Worm (Caenorhabditis elegans) whole organism, midembryonic: ENCODE measurements around the gene srm-6.

Source experiments
- flt-1 ChIP-seq: fragments of 200-800 bp; sonication (Bioruptor generic); IDR thresholded peaks from 2 replicates; pipeline ENCODE4 v1.3.6; 2022; ENCODE audit warnings: missing genetic modification characterization, missing compliant biosample characterization
- med-1 ChIP-seq: sonication (generic microtip); optimal IDR thresholded peaks from 2 replicates; lab custom pipeline; 2017; ENCODE audit warnings: missing genetic modification characterization, mild to moderate bottlenecking, missing compliant biosample characterization, antibody characterized with exemption, missing genetic modification reagents; ENCODE audit not compliant: insufficient read depth

DNA sequence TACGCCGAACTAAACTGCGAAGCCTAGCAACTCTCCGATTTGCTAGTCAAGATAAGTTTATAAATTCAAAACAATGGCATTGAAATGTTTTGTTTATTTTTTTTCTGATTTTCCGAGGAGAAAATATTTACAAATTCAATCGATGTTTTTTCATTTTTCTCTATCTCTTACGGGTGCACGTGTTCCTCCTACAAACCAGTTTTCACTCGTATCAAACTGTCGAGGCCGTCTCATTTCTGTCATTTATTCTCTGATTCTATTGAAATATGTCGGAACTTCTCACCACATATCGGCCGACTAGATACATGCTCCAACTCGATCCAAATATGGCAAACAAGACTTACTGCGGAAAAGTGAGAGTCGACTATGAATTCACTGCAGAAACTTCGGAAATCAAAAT is 5.3 kb upstream of the srm-6 start, which contains the start of gene F47B8.8:
- TF ChIP-seq flt-1 = no peak
- no peak for TF ChIP-seq med-1
